Worm (Caenorhabditis elegans): Measurements from ENCODE around the gene F53A2.3.

DNA sequence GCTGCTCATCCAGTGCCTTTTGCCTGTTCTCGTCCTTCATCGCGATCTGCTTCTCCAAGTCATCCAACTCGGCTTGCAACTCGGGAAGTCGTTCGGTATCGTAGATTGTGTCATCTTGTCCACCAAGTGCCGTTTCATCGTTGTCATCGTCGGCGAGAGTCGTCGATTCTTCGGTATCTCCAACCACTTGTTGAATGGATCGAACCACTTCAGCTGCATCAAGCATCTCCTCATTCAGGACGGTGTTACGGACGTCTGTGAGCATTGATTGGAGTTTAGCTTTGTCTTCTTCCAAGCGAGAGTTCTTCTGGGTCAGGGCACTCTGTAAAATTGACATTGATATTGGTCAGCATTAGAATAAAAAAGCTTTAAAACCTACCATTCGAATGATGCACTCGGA lies 34.0 kb downstream of the F53A2.3 start:
- no peak for TF ChIP-seq lsy-27 (tag; optimal IDR thresholded peaks at IDR 0.05; ENCODE audit: borderline replicate concordance, insufficient read depth)
- no peak for TF ChIP-seq egl-18 (GFP tag; IDR thresholded peaks at IDR 0.05)
- no peak for TF ChIP-seq B0336.3 (GFP tag; IDR thresholded peaks at IDR 0.05)
- TF ChIP-seq ama-1 (optimal IDR thresholded peaks at IDR 0.05) = no peak
- TF ChIP-seq ama-1 (GFP tag; optimal IDR thresholded peaks at IDR 0.05) = no peak
- TF ChIP-seq dox-1 (GFP tag; IDR thresholded peaks at IDR 0.05) = no peak
- TF ChIP-seq snpc-4 (GFP tag; optimal IDR thresholded peaks at IDR 0.05) = no peak
- TF ChIP-seq snpc-4 (tag; optimal IDR thresholded peaks at IDR 0.05) = no peak
- no peak for TF ChIP-seq F23B12.7 (tag; optimal IDR thresholded peaks at IDR 0.05; ENCODE audit: insufficient read depth)
- TF ChIP-seq lag-1 (GFP tag; IDR thresholded peaks at IDR 0.05) = no peak
- no peak for TF ChIP-seq pha-4 (tag; optimal IDR thresholded peaks at IDR 0.05)
- TF ChIP-seq mel-28 (tag; optimal IDR thresholded peaks at IDR 0.05; ENCODE audit: borderline replicate concordance) = no peak
- no peak for TF ChIP-seq F39B2.1 (GFP tag; IDR thresholded peaks at IDR 0.05)

All from whole organism, young adult.